Fruit fly (Drosophila melanogaster): ENCODE results near the gene M6.

Gene M6

DNA sequence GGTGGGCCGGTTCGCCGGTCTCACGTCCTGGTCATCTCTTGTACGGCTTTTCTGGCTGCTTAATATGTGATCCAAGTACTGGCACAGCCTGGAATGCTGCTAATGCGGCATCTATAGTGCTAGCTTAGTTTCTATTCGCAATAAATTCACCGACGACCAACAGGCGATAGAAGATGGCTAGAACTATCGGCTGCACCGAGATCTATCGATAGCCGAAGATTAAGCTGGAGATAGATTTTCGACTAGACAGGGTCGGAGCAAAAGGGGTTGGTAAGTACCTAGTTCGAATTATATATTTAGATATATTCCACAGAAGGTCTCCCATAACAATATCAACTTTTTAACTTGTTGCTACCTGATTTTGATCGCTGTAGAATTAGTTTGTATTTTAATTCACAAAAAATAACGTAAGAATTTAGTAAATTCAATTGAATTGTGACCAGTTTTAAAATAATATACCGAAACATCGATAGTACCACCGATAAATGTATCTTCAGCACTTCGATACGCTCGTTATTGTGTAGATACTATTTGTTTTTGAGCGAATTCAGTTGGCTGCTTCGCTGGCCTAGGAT lies at the start of gene M6, which contains the start of gene Glg1:
M6 (plus strand) TSS at position 499 of the 575 bp plus-strand sequence.
Glg1 (minus strand) TSS at position 185 of the 575 bp plus-strand sequence.
- TF ChIP-seq noc (tag; optimal IDR thresholded peaks at IDR 0.05): peak; percentile 56

DNA sequence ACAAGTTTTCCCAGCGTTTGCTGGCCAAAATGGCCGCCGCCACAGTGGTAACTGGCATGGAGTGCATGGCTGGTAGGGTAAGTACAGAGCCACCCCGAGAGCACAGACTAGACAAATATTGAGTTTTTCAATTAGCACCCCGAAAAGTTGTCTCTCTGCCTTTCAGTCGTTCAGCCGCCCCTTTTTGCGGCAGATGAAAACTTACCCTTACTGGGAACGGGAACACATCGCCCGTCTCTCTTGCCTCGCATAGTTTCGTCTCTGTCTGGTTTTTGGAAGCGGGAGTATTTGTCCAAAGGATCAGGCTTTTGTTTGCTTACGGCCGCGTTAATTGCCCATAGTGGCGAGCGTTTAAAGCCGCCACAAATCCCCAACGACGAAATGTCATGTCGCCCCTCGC lies 48.9 kb upstream of the M6 start:
- TF ChIP-seq noc (tag; optimal IDR thresholded peaks at IDR 0.05): no peak

DNA sequence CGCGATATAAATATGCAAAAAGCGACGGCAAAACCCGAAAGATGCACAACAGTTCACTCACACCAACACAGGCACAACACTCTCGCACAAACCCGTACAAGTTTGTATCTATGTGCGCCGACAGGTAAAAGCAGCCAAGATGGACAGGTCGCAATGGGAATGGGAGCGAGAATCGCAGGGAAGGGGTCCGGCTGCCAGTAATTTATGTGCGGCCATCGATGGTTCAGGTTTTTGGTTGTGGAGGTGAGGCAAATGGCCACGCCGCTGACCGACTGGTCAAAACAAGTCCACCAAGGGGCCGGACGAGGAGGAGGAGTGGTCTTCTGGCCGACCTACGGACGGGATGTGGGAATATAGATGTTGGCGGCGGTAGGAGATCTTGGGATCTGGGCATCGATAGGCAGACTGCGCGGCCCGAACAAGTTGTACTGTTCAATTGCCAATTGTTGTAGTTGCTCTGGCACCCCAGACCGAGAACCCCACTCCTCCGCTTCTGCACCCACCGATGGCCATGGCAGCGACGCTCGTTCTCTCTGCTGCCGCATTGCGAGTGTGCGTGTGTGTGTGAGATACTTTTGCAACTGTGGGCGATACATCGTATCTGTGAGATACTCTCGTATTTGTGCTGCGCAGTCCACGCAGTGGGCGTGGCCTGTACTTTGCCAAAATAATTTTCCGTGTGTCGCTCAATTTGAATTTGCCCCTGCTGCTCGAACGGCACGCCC lies 47.3 kb upstream of the M6 start:
- no peak for TF ChIP-seq noc (tag; optimal IDR thresholded peaks at IDR 0.05)

DNA sequence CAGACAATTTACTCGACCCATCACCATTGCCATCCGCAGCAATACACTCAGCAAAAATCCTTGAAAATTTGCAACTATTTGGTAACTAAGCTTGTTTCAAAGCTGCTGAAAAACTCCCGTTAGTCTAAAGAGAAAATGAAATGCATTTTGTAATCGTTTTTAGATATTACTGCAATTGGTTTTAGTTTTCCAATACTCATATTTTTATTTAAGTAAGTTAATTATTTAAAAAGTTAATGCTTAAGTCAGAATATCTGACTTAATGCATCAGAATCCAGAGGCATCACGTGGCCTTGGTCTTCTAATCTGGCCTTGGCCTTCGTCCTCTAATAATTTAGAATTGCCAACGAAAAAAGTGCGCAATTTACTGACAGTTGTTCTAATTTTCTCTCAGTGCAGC lies 44.8 kb upstream of the M6 start:
- no peak for TF ChIP-seq noc (tag; optimal IDR thresholded peaks at IDR 0.05)

DNA sequence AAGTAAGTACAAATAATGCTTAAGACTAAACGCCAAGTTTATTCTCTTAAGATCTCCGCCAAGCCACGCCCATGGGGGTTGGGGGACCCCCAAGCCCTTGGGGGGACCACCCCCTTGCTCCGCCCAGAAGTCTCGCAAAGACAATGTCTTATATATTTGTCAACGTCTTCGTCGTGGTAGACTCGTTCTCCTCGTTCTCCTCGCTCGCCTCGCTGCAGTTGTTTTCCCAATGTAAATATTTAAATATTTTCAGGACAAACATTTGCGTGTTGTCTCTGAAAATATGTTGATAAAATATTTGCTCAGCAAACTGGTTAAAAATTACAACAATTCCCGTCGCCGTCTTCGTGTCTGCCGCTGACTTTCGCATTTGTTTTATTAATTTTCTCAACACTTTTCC lies 43.4 kb upstream of the M6 start:
- TF ChIP-seq noc (tag; optimal IDR thresholded peaks at IDR 0.05): no peak

DNA sequence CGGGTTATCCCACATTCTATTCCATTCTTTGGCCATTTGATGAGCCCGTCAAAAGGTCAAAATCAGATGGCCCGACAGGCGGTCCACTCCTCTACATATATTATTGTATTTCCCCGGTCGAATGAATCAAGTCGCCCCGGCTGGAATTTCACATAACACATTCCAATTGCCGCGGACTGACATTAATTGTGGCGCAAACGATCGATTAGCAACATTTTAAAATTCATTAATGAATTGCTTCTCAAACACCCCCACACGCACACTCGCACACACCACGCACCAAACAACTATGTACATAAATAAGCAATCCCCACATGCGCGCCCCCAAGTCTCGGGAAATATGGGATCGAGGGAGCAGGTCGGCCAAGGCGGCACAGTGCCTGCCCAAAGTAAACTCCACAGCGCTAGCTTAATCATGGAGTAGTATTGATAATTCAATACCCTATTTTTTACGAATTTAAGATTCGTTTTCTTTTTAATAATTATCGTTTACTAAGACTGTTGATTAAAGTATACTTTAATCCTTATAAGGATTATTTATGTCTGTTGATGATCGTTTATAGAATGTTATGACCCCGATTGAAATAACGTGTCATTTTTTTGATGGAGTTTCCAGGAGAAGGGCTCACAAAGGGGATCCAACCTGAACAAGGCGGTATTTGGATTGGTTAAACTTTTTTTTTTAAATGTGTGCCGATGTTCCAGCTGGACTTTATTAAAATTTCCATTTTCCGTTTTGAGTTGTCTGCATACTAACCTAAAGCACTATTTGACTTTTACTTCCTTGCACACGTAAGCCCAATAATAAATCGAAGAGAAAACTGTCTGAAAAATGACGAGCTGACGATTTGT lies 42.2 kb upstream of the M6 start:
- TF ChIP-seq noc (tag; optimal IDR thresholded peaks at IDR 0.05): no peak

DNA sequence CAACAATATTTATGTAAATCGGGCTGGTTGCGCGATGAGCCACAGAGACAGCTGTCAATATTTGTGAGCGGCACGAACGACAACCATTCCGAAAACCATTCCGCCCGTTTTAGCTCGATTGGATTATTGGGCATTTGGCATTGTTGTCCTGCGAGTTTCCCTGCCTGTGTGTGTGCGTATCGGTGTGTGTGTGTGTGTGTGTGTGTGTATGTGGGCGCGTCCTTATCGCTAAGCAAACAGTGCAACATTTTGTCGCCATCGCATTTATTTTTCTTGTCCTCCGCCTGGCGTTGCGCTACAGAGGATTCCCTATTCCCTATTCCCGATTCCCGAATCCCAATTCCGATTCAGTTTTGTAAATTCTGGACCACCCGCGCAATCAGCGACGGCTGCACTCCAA lies 35.8 kb upstream of the M6 start:
- TF ChIP-seq noc (tag; optimal IDR thresholded peaks at IDR 0.05): no peak

DNA sequence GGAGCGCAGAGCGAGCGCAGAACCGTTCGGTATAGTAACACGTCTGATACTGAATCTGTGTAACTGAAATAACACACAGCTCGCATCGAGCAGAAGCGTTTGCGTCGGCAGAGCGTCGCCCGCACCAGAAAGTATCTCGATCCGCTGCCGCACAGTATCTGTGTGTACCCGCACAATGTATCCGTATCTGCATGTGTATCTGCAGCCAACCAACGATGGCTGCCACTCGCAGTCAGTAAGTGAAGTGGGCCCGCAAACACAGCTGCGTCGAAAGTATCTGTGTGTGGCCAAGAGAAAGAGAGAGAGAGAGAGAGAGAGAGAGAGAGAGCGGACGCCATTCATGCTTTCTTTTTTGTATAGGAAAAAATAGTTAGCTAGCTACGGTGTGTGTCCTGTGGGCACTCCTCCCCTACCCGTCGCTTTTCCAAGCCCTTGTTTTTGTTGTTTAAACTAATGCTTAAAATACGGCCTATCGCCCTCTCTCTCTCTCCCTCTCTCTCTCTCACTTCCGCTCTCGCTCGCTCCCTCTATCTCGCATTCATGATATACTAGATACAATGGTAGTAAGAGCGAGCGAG lies 31.1 kb upstream of the M6 start, which contains the start of gene croc:
croc (minus strand) TSS at position 51 of the 578 bp plus-strand sequence.
- TF ChIP-seq noc (tag; optimal IDR thresholded peaks at IDR 0.05): no peak

DNA sequence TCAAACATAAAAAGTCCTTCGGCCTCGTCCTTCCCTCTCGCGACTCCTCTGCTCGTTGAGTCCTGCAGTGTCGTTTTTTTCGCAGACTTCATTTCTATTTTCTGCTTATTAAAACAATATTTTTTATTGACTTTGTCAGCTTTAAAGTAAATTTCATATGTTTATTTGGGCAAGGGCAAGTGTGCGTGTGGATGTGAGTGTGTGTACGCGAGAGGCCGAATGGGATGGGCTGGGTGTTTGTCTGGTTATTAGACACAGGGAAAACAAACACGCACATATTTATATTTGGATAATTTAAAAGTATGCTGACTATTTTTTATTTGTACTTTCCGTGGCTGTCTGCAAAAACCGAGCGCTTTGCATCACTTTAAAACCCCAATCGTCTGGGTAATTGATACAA lies 29.8 kb upstream of the M6 start:
- TF ChIP-seq noc (tag; optimal IDR thresholded peaks at IDR 0.05): no peak

DNA sequence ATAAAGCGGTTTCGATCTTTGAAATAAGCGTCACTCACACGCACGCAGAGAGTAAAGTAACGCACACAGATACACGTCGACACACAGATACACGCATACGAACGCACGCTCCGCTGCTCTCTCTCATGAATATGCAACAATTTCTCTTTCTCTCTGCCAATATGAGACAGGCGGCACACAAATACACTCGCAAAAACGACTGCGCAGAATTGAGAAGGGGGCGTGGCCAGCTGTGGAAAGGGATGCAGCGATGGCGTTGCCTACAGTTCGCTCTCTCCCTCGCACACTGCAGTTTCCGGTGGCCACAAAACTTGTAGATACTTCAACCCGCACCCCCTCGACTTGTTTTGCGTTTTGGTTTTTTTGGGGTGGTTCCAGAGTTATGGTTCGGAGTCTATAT lies 28.0 kb upstream of the M6 start:
- no peak for TF ChIP-seq noc (tag; optimal IDR thresholded peaks at IDR 0.05)

DNA sequence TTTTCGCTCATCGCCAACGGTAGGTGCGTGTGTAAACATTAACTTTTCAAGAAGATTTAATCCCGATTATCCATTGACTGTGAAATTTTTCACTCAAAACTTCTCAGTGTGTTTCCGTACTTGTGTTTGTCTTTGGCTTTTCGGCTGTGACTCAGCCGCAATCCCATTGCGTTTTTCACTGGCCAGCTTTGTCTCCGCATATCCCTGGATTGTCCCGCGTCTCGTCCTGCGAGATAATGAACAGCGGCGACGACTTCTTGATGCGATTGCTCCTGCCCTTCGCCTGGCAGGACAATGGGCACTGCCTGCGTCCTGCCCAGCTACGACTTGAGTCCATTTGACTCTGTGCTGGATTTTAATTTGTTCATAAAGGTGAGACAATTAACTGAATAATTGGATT lies 25.6 kb upstream of the M6 start:
- TF ChIP-seq noc (tag; optimal IDR thresholded peaks at IDR 0.05): no peak

DNA sequence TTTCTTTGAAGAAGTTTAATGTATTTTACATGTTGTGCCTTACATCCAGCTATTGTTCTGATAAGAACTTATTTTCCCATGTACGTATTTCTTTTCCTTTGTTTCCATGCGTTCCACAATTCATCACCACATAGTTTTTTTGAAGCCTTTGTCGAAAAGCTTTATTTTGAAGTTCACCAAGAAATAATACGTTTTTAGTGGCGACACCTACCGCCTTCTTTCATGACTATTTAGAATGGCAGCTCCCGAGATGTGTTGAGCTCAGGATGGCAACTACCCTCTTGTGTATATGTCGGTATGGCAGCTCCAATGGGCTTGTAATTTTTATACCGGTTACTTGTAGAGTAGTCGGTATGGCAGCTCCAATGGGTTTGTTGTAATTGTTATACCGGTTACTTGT lies 23.8 kb upstream of the M6 start:
- TF ChIP-seq noc (tag; optimal IDR thresholded peaks at IDR 0.05): no peak

DNA sequence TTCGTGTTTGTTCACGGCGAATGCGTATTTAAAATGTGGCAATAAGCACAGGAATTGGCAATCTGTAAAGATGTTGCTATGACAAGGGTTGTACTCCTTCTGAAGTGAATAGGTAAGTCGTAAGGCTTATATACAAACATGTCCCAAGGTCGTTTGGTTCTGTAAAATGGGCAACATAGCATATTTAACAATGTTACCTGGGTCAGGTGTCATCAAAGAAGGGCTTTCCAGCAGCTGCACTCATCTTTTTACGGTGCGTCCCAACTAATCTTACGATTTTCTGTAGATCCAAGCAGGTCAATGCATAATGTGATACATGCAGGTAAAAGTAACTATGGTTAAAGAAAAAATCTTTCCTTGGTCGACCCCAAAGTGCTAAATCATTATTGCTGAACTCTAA lies 17.2 kb upstream of the M6 start, which contains the start of gene Neu2:
Neu2 (minus strand) TSS at position 101 of the 400 bp plus-strand sequence.
- no peak for TF ChIP-seq noc (tag; optimal IDR thresholded peaks at IDR 0.05)

DNA sequence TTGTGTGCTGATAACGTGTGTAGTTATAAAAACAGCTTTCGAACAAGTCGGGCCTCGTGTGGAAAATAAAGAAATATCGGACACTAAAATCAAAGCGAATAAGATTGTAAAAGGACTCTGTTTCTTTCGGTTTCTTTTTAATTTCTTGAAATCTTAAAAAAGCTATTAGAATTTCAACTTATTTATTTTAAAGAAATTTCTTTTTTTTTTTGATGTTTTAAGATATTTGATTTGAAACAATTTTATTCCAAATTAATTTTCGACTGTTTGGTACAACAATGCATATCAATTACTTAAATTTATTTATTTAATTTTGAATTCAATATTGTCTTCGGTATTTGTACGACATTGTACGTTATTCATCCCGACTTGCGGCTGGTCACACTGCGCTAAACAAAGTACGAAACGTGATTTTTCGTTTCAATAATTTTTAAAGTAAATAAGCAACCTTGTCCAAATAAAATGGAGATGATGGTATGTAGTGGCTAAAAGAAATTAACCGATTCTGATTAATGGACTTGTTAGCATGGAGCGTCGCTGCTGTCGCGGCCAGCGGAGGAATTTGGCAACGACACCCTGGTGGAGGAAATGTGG lies 14.8 kb upstream of the M6 start, which contains the start of the genes CG7202 and CG7519:
CG7202 (minus strand) TSS at position 51 of the 594 bp plus-strand sequence.
CG7519 (plus strand) TSS at position 361 of the 594 bp plus-strand sequence.
- no peak for TF ChIP-seq noc (tag; optimal IDR thresholded peaks at IDR 0.05)

DNA sequence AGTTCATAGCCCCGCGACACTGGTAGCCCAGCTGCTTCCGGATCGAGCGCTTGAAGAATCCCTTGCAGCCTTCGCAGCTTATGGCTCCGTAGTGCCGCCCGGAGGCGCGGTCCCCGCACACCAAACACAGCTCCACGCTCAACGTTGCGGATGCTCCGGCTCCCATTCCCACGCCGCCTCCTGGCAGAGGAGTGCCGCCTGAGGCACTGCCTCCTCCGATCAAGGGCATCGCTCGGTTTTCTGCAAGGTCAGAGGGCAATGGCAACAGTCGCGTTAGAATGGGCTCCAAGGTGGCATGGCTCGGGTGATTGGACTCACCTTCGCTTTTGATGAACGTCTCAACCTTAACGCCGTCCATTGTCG lies 11.2 kb upstream of the M6 start:
- no peak for TF ChIP-seq noc (tag; optimal IDR thresholded peaks at IDR 0.05)
